Fruit fly (Drosophila melanogaster) whole organism, pupa: ENCODE results near the gene Dscam2.
A peak's percentile ranks its signal among the peaks of the same experiment; 100 is the strongest.

ENCODE experiments used
- CG10348 ChIP-seq: fragments of 200-800 bp; sonication (Bioruptor generic); IDR thresholded peaks from 2 replicates; pipeline ENCODE4 v1.3.6; 2022; ENCODE audit warnings: missing biosample characterization, missing genetic modification characterization
- CG13204 ChIP-seq: fragments of 200-800 bp; sonication (Bioruptor generic); optimal IDR thresholded peaks from 2 replicates; lab custom pipeline; 2018; ENCODE audit warnings: missing biosample characterization, mild to moderate bottlenecking, missing genetic modification characterization, moderate library complexity
- CG14655 ChIP-seq: fragments of 200-800 bp; sonication (Bioruptor generic); optimal IDR thresholded peaks from 3 replicates; lab custom pipeline; 2017; ENCODE audit warnings: mild to moderate bottlenecking, missing biosample characterization, missing genetic modification reagents, missing genetic modification characterization
- CG17806 ChIP-seq: fragments of 200-800 bp; sonication (Bioruptor generic); optimal IDR thresholded peaks from 2 replicates; lab custom pipeline; 2018; ENCODE audit warnings: missing biosample characterization, mild to moderate bottlenecking, missing genetic modification characterization, moderate library complexity
- CG4496 ChIP-seq: fragments of 200-800 bp; sonication (Bioruptor generic); IDR thresholded peaks from 3 replicates; pipeline ENCODE4 v1.3.6; 2022; ENCODE audit warnings: missing biosample characterization, missing genetic modification characterization
- CG8159 ChIP-seq: fragments of 200-800 bp; sonication (Bioruptor generic); optimal IDR thresholded peaks from 3 replicates; lab custom pipeline; 2018; ENCODE audit warnings: missing biosample characterization, mild to moderate bottlenecking, missing genetic modification characterization, moderate library complexity
- CG8301 ChIP-seq: fragments of 200-800 bp; sonication (Bioruptor generic); optimal IDR thresholded peaks from 2 replicates; lab custom pipeline; 2018; ENCODE audit warnings: missing biosample characterization, mild to moderate bottlenecking, missing genetic modification characterization
- EcR ChIP-seq: fragments of 200-800 bp; sonication (Bioruptor generic); optimal IDR thresholded peaks from 3 replicates; lab custom pipeline; 2019; ENCODE audit warnings: missing biosample characterization, missing genetic modification characterization, mild to moderate bottlenecking, moderate library complexity, missing genetic modification reagents
- Pif1A ChIP-seq: fragments of 200-800 bp; sonication (Bioruptor generic); optimal IDR thresholded peaks from 3 replicates; lab custom pipeline; 2016; ENCODE audit warnings: missing biosample characterization, missing genetic modification characterization
- Pif1B ChIP-seq: fragments of 200-800 bp; sonication (Bioruptor generic); optimal IDR thresholded peaks from 3 replicates; lab custom pipeline; 2016; ENCODE audit warnings: missing biosample characterization, missing genetic modification characterization
- Snoo ChIP-seq: fragments of 200-800 bp; sonication (Bioruptor generic); optimal IDR thresholded peaks from 3 replicates; lab custom pipeline; 2017; ENCODE audit warnings: missing biosample characterization, mild to moderate bottlenecking, missing genetic modification characterization, inconsistent platforms
- fd96Ca ChIP-seq: fragments of 200-800 bp; sonication (Bioruptor generic); IDR thresholded peaks from 3 replicates; pipeline ENCODE4 v1.3.6; 2022; ENCODE audit warnings: missing biosample characterization, missing genetic modification characterization
- gl ChIP-seq: fragments of 200-800 bp; sonication (Bioruptor generic); optimal IDR thresholded peaks from 2 replicates; lab custom pipeline; 2018; ENCODE audit warnings: missing biosample characterization, mild to moderate bottlenecking, missing genetic modification characterization

DNA sequence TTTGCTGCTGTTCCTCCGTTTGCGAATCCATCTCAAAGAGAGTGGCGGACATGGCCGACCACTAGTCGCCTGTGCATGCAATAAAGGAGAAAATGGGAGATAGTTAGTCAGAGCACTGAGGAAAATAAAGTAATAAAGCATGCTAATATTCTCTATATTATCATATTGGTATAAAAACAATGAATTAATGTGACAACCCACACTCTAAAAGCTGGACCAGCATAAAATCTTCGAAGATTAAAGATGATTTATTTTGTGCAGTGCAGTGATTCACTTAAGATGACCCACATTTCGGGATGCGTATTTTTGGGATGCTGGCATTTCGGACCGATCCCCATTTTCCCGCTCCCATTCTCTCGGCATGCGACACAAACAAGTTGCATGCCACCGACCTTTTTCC, 41.9 kb downstream of the Dscam2 start:
- TF ChIP-seq Pif1A (GFP tag; lab: Kevin White, UChicago): no peak
- TF ChIP-seq CG10348 (GFP tag; lab: Robert Waterston, UW): no peak
- no peak for TF ChIP-seq Pif1B (GFP tag; lab: Kevin White, UChicago)
- TF ChIP-seq Snoo (tag; lab: Kevin White, UChicago): no peak
- TF ChIP-seq CG4496: peak; percentile 73; the same call in 2 of the 3 replicates
- TF ChIP-seq gl: no peak
- TF ChIP-seq CG17806 (tag; lab: Kevin White, UChicago): no peak
- TF ChIP-seq CG14655 (GFP tag; lab: Kevin White, UChicago): no peak
- peak; percentile 75 for TF ChIP-seq fd96Ca (GFP tag; lab: Robert Waterston, UW)
- TF ChIP-seq EcR (GFP tag; lab: Kevin White, UChicago): no peak
- no peak for TF ChIP-seq CG8301 (tag; lab: Kevin White, UChicago)
- no peak for TF ChIP-seq CG13204 (GFP tag; lab: Kevin White, UChicago)
- no peak for TF ChIP-seq CG8159 (tag; lab: Kevin White, UChicago)
